Fruit fly (Drosophila melanogaster) whole organism, embryonic: ENCODE data around the gene Cep135.

Experiments
- Atf-2 ChIP-seq: fragments of 200-800 bp; sonication (Bioruptor generic); optimal IDR thresholded peaks from 2 replicates; lab custom pipeline; 2016; ENCODE audit warnings: missing biosample characterization, missing genetic modification characterization
- CG12071 ChIP-seq: fragments of 200-800 bp; sonication (Bioruptor generic); optimal IDR thresholded peaks from 3 replicates; lab custom pipeline; 2018; ENCODE audit warnings: missing biosample characterization, mild to moderate bottlenecking, missing genetic modification characterization
- CG12659 ChIP-seq: fragments of 200-800 bp; sonication (Bioruptor generic); optimal IDR thresholded peaks from 3 replicates; lab custom pipeline; 2017; ENCODE audit warnings: mild to moderate bottlenecking, missing biosample characterization, missing genetic modification reagents, missing genetic modification characterization
- CG16863 ChIP-seq: fragments of 200-800 bp; sonication (Bioruptor generic); optimal IDR thresholded peaks from 3 replicates; lab custom pipeline; 2016; ENCODE audit warnings: missing biosample characterization, missing genetic modification characterization
- CG1832 ChIP-seq: fragments of 200-800 bp; sonication (Bioruptor generic); optimal IDR thresholded peaks from 2 replicates; lab custom pipeline; 2017; ENCODE audit warnings: missing biosample characterization, mild to moderate bottlenecking, missing genetic modification characterization, inconsistent platforms
- CG18599 ChIP-seq: fragments of 200-800 bp; sonication (Bioruptor generic); optimal IDR thresholded peaks from 3 replicates; lab custom pipeline; 2017; ENCODE audit warnings: missing biosample characterization, missing genetic modification characterization, mild to moderate bottlenecking, moderate library complexity, missing genetic modification reagents
- CG32767 ChIP-seq: fragments of 200-800 bp; sonication (Bioruptor generic); IDR thresholded peaks from 2 replicates; pipeline ENCODE4 v1.3.6; 2022; ENCODE audit warnings: missing biosample characterization, missing genetic modification characterization
- CG32772 ChIP-seq: fragments of 200-800 bp; sonication (Bioruptor generic); IDR thresholded peaks from 2 replicates; pipeline ENCODE4 v1.3.6; 2022; ENCODE audit warnings: missing biosample characterization, missing genetic modification characterization
- CG6689 ChIP-seq: fragments of 200-800 bp; sonication (Bioruptor generic); IDR thresholded peaks from 2 replicates; pipeline ENCODE4 v1.3.6; 2022; ENCODE audit warnings: missing biosample characterization, missing genetic modification characterization
- CG7786 ChIP-seq: fragments of 200-800 bp; sonication (Bioruptor generic); optimal IDR thresholded peaks from 2 replicates; lab custom pipeline; 2016; ENCODE audit warnings: missing biosample characterization, missing genetic modification characterization
- CG7963 ChIP-seq: fragments of 200-800 bp; sonication (Bioruptor generic); IDR thresholded peaks from 3 replicates; pipeline ENCODE4 v1.3.6; 2022; ENCODE audit warnings: missing biosample characterization, missing genetic modification characterization; ENCODE audit not compliant: partially characterized antibody
- CG9797 ChIP-seq: fragments of 200-800 bp; sonication (Bioruptor generic); optimal IDR thresholded peaks from 3 replicates; lab custom pipeline; 2018; ENCODE audit warnings: missing biosample characterization, mild to moderate bottlenecking, missing genetic modification characterization
- CTCF ChIP-seq: fragments of 200-800 bp; sonication (Bioruptor generic); optimal IDR thresholded peaks from 2 replicates; lab custom pipeline; 2017; ENCODE audit warnings: missing biosample characterization, mild to moderate bottlenecking, missing genetic modification characterization, moderate library complexity
- CkIIα-i1 ChIP-seq: fragments of 200-800 bp; sonication (Bioruptor generic); IDR thresholded peaks from 2 replicates; pipeline ENCODE4 v1.3.6; 2022; ENCODE audit warnings: missing biosample characterization, missing genetic modification characterization
- Dad ChIP-seq: fragments of 200-800 bp; sonication (Bioruptor generic); optimal IDR thresholded peaks from 3 replicates; lab custom pipeline; 2016; ENCODE audit warnings: missing biosample characterization, missing genetic modification characterization
- Dfd ChIP-seq, 2 experiments: fragments of >200 bp; optimal IDR thresholded peaks; 2 replicates each; lab custom pipeline; 2017; ENCODE audit warnings: missing biosample characterization in 2 of 2, missing genetic modification characterization in 2 of 2
- Dip2 ChIP-seq: fragments of 200-800 bp; sonication (Bioruptor generic); IDR thresholded peaks from 2 replicates; pipeline ENCODE4 v1.3.6; 2022; ENCODE audit warnings: missing biosample characterization, missing genetic modification characterization
- Dll ChIP-seq: fragments of 200-800 bp; sonication (Bioruptor generic); IDR thresholded peaks from 4 replicates; pipeline ENCODE4 v1.3.6; 2022; ENCODE audit warnings: missing biosample characterization, missing genetic modification characterization; ENCODE audit not compliant: partially characterized antibody
- HLHmδ ChIP-seq: fragments of 200-800 bp; sonication (Bioruptor generic); optimal IDR thresholded peaks from 2 replicates; lab custom pipeline; 2018; ENCODE audit warnings: missing biosample characterization, mild to moderate bottlenecking, missing genetic modification characterization, moderate library complexity
- Hmr ChIP-seq: fragments of 200-800 bp; sonication (Bioruptor generic); optimal IDR thresholded peaks from 3 replicates; lab custom pipeline; 2017; ENCODE audit warnings: mild to moderate bottlenecking, missing biosample characterization, missing genetic modification reagents, missing genetic modification characterization
- Hr39 ChIP-seq: fragments of >200 bp; optimal IDR thresholded peaks from 2 replicates; lab custom pipeline; 2017
- Kr ChIP-seq: fragments of 200-800 bp; sonication (Bioruptor generic); optimal IDR thresholded peaks from 2 replicates; lab custom pipeline; 2017; ENCODE audit warnings: missing biosample characterization, mild to moderate bottlenecking, missing genetic modification characterization
- MBD-R2 ChIP-seq: fragments of 200-800 bp; sonication (Bioruptor generic); IDR thresholded peaks from 2 replicates; pipeline ENCODE4 v1.3.6; 2022; ENCODE audit warnings: missing biosample characterization, missing genetic modification characterization
- Mes4 ChIP-seq: fragments of 200-800 bp; sonication (Bioruptor generic); optimal IDR thresholded peaks from 2 replicates; lab custom pipeline; 2016; ENCODE audit warnings: missing biosample characterization, missing genetic modification characterization
- NC2α ChIP-seq: fragments of 200-800 bp; sonication (Bioruptor generic); optimal IDR thresholded peaks from 2 replicates; lab custom pipeline; 2016; ENCODE audit warnings: missing biosample characterization, missing genetic modification characterization
- Opbp ChIP-seq: fragments of 200-800 bp; sonication (Bioruptor generic); IDR thresholded peaks from 3 replicates; pipeline ENCODE4 v1.3.6; 2022; ENCODE audit warnings: missing biosample characterization, missing genetic modification characterization; ENCODE audit not compliant: partially characterized antibody
- Scr ChIP-seq: fragments of 200-800 bp; sonication (Bioruptor generic); IDR thresholded peaks from 2 replicates; pipeline ENCODE4 v1.3.6; 2022; ENCODE audit warnings: missing biosample characterization, missing genetic modification characterization; ENCODE audit not compliant: partially characterized antibody
- ap ChIP-seq: fragments of 200-800 bp; sonication (Bioruptor generic); IDR thresholded peaks from 2 replicates; pipeline ENCODE4 v1.3.6; 2022; ENCODE audit warnings: missing biosample characterization, missing genetic modification characterization
- cad ChIP-seq: fragments of >200 bp; optimal IDR thresholded peaks from 2 replicates; lab custom pipeline; 2017; ENCODE audit warnings: missing biosample characterization, missing genetic modification characterization
- da ChIP-seq: fragments of 200-800 bp; sonication (Bioruptor generic); optimal IDR thresholded peaks from 2 replicates; lab custom pipeline; 2016; ENCODE audit warnings: missing biosample characterization, missing genetic modification characterization
- dysf ChIP-seq: fragments of 200-800 bp; sonication (Bioruptor generic); IDR thresholded peaks from 3 replicates; pipeline ENCODE4 v1.3.6; 2022; ENCODE audit warnings: missing biosample characterization, missing genetic modification characterization
- eve ChIP-seq, 2 experiments: fragments of >200 bp; optimal IDR thresholded peaks; 2 replicates each; lab custom pipeline; 2017; ENCODE audit warnings: missing biosample characterization in 2 of 2, missing genetic modification characterization in 2 of 2
- grau ChIP-seq: fragments of 200-800 bp; optimal IDR thresholded peaks from 3 replicates; lab custom pipeline; 2019; ENCODE audit warnings: missing biosample characterization, mild to moderate bottlenecking, missing genetic modification characterization, moderate library complexity
- hbn ChIP-seq: fragments of 200-800 bp; sonication (Bioruptor generic); IDR thresholded peaks from 2 replicates; pipeline ENCODE4 v1.3.6; 2022; ENCODE audit warnings: missing biosample characterization, missing genetic modification characterization; ENCODE audit not compliant: partially characterized antibody
- ken ChIP-seq: fragments of 200-800 bp; sonication (Bioruptor generic); IDR thresholded peaks from 3 replicates; pipeline ENCODE4 v1.3.6; 2022; ENCODE audit warnings: missing biosample characterization, missing genetic modification characterization
- nom ChIP-seq: fragments of 200-800 bp; sonication (Bioruptor generic); optimal IDR thresholded peaks from 2 replicates; lab custom pipeline; 2017; ENCODE audit warnings: missing biosample characterization, missing genetic modification characterization, mild to moderate bottlenecking, moderate library complexity, missing genetic modification reagents
- pho ChIP-seq: fragments of 200-800 bp; sonication (Bioruptor generic); optimal IDR thresholded peaks from 2 replicates; lab custom pipeline; 2016; ENCODE audit warnings: missing biosample characterization, missing genetic modification characterization
- pzg ChIP-seq: fragments of 200-800 bp; sonication (Bioruptor generic); optimal IDR thresholded peaks from 3 replicates; lab custom pipeline; 2018; ENCODE audit warnings: missing biosample characterization, mild to moderate bottlenecking, missing genetic modification characterization, moderate library complexity
- run ChIP-seq: fragments of 200-800 bp; sonication (Bioruptor generic); optimal IDR thresholded peaks from 3 replicates; lab custom pipeline; 2018; ENCODE audit warnings: missing biosample characterization, mild to moderate bottlenecking, missing genetic modification characterization
- sd ChIP-seq: fragments of 200-800 bp; sonication (Bioruptor generic); optimal IDR thresholded peaks from 3 replicates; lab custom pipeline; 2018; ENCODE audit warnings: missing biosample characterization, mild to moderate bottlenecking, missing genetic modification characterization, moderate library complexity
- so ChIP-seq: fragments of 200-800 bp; sonication (Bioruptor generic); IDR thresholded peaks from 3 replicates; pipeline ENCODE4 v1.3.6; 2022; ENCODE audit warnings: missing biosample characterization, missing genetic modification characterization
- sob ChIP-seq: fragments of 200-800 bp; sonication (Bioruptor generic); IDR thresholded peaks from 2 replicates; pipeline ENCODE4 v1.3.6; 2022; ENCODE audit warnings: missing biosample characterization, missing genetic modification characterization
- sug ChIP-seq: fragments of 200-800 bp; optimal IDR thresholded peaks from 2 replicates; lab custom pipeline; 2019; ENCODE audit warnings: missing biosample characterization, mild to moderate bottlenecking, missing genetic modification characterization, moderate library complexity
- trem ChIP-seq: fragments of 200-800 bp; optimal IDR thresholded peaks from 3 replicates; lab custom pipeline; 2019; ENCODE audit warnings: missing biosample characterization, mild to moderate bottlenecking, missing genetic modification characterization, moderate library complexity
- ttk ChIP-seq: fragments of 200-800 bp; sonication (Bioruptor generic); IDR thresholded peaks from 2 replicates; pipeline ENCODE4 v2.1.2; 2022; ENCODE audit warnings: missing biosample characterization, missing genetic modification characterization
- unc-4 ChIP-seq: fragments of 200-800 bp; sonication (Bioruptor generic); IDR thresholded peaks from 2 replicates; pipeline ENCODE4 v1.3.6; 2022; ENCODE audit warnings: missing biosample characterization, missing genetic modification characterization; ENCODE audit not compliant: partially characterized antibody
- wor ChIP-seq: fragments of 200-800 bp; sonication (Bioruptor generic); IDR thresholded peaks from 2 replicates; pipeline ENCODE4 v1.3.6; 2022; ENCODE audit warnings: missing biosample characterization, missing genetic modification characterization
- zf30C ChIP-seq: fragments of 200-800 bp; sonication (Bioruptor generic); optimal IDR thresholded peaks from 3 replicates; lab custom pipeline; 2018; ENCODE audit warnings: missing biosample characterization, mild to moderate bottlenecking, missing genetic modification characterization
- zfh2 ChIP-seq: fragments of 200-800 bp; sonication (Bioruptor generic); optimal IDR thresholded peaks from 2 replicates; lab custom pipeline; 2016; ENCODE audit warnings: missing biosample characterization, missing genetic modification characterization

Gene Cep135

dm6 chr3L:15136659-15137572 is 20.4 kb downstream of the Cep135 start, which contains the start of gene CG12316 (continued):
- TF ChIP-seq CkIIα-i1 (0 out of 2 replicates have a peak, but pooled peaks have one; percentile 34), wor (GFP tag; lab: Robert Waterston, UW) (peak; percentile 71), zfh2 (GFP tag; lab: Kevin White, UChicago) (peak; percentile 92), dysf (GFP tag; lab: Robert Waterston, UW) (peak; percentile 90), CG7786 (GFP tag; lab: Kevin White, UChicago) (peak; percentile 94), HLHmδ (no peak), ttk (peak; percentile 73), Dad (peak; percentile 93), Kr (GFP tag; lab: Kevin White, UChicago) (peak; percentile 72), pzg (peak; percentile 45), CG18599 (GFP tag; lab: Kevin White, UChicago) (peak; percentile 96), zf30C (peak; percentile 36), CG6689 (GFP tag; lab: Robert Waterston, UW) (peak; percentile 91), Atf-2 (GFP tag; lab: Kevin White, UChicago) (peak; percentile 89), CG12071 (GFP tag; lab: Kevin White, UChicago) (peak; percentile 94), CG12659 (peak; percentile 92), trem (peak; percentile 91), nom (GFP tag; lab: Kevin White, UChicago) (peak; percentile 95), Dfd (GFP tag; optimal IDR thresholded peaks at IDR 0.05; lab: Kevin White, UChicago) (no peak), sug (tag; lab: Kevin White, UChicago) (peak; percentile 91), CG32767 (GFP tag; lab: Robert Waterston, UW) (peak; percentile 90; the same call in 1 of the 2 replicates), Dip2 (GFP tag; lab: Robert Waterston, UW) (no peak), CG9797 (peak; percentile 50), Hr39 (lab: Kevin White, UChicago) (no peak), CG32772 (GFP tag; lab: Robert Waterston, UW) (no peak; the same call in none of the 2 replicates), so (peak; percentile 85), CG7963 (GFP tag; lab: Robert Waterston, UW) (peak; percentile 59; the same call in 1 of the 3 replicates), ken (peak; percentile 85), pho (GFP tag; lab: Kevin White, UChicago) (peak; percentile 92), Opbp (GFP tag; lab: Robert Waterston, UW) (peak; percentile 73; the same call in 2 of the 3 replicates), Hmr (GFP tag; lab: Kevin White, UChicago) (peak; percentile 94), sob (peak; percentile 82), Dll (GFP tag; lab: Robert Waterston, UW) (peak; percentile 92), Mes4 (peak; percentile 95), cad (GFP tag; lab: Kevin White, UChicago) (no peak), hbn (GFP tag; lab: Robert Waterston, UW) (peak; percentile 83), grau (tag; lab: Kevin White, UChicago) (peak; percentile 91), unc-4 (GFP tag; lab: Robert Waterston, UW) (peak; percentile 84), da (GFP tag; lab: Kevin White, UChicago) (peak; percentile 91), sd (tag; lab: Kevin White, UChicago) (peak; percentile 35), run (tag; lab: Kevin White, UChicago) (peak; percentile 79), CTCF (GFP tag; lab: Kevin White, UChicago) (no peak), ap (GFP tag; lab: Robert Waterston, UW) (peak; percentile 50; the same call in 1 of the 2 replicates), MBD-R2 (GFP tag; lab: Robert Waterston, UW) (peak; percentile 61), Scr (peak; percentile 85), CG16863 (GFP tag; lab: Kevin White, UChicago) (peak; percentile 91), CG1832 (GFP tag; lab: Kevin White, UChicago) (no peak), eve (GFP tag; optimal IDR thresholded peaks at IDR 0.05; lab: Kevin White, UChicago) (no peak), NC2α (GFP tag; lab: Kevin White, UChicago) (peak; percentile 85)
